Fruit fly (Drosophila melanogaster) whole organism, embryonic: ENCODE data around the gene CG45486.

Source experiments
- Ada2b ChIP-seq: fragments of 200-800 bp; sonication (Bioruptor generic); IDR thresholded peaks from 2 replicates; pipeline ENCODE4 v1.3.6; 2022; ENCODE audit warnings: missing biosample characterization, missing genetic modification characterization
- Bgb ChIP-seq: fragments of 200-800 bp; sonication (Bioruptor generic); IDR thresholded peaks from 2 replicates; pipeline ENCODE4 v1.3.6; 2022; ENCODE audit warnings: missing biosample characterization, missing genetic modification characterization; ENCODE audit not compliant: partially characterized antibody
- C15 ChIP-seq: fragments of 200-800 bp; sonication (Bioruptor generic); IDR thresholded peaks from 3 replicates; pipeline ENCODE4 v1.3.6; 2022; ENCODE audit warnings: missing biosample characterization, missing genetic modification characterization
- CG10543 ChIP-seq: fragments of 200-800 bp; sonication (Bioruptor generic); optimal IDR thresholded peaks from 3 replicates; lab custom pipeline; 2017; ENCODE audit warnings: missing biosample characterization, mild to moderate bottlenecking, missing genetic modification characterization, moderate library complexity
- CG11504 ChIP-seq: fragments of 200-800 bp; sonication (Bioruptor generic); optimal IDR thresholded peaks from 3 replicates; lab custom pipeline; 2019; ENCODE audit warnings: missing biosample characterization, mild to moderate bottlenecking, missing genetic modification characterization, moderate library complexity
- CG11695 ChIP-seq: fragments of 200-800 bp; sonication (Bioruptor generic); IDR thresholded peaks from 3 replicates; pipeline ENCODE4 v1.3.6; 2022; ENCODE audit warnings: missing biosample characterization, missing genetic modification characterization
- CG12299 ChIP-seq: fragments of 200-800 bp; sonication (Bioruptor generic); optimal IDR thresholded peaks from 2 replicates; lab custom pipeline; 2018; ENCODE audit warnings: missing biosample characterization, mild to moderate bottlenecking, missing genetic modification characterization
- CG17359 ChIP-seq: fragments of 200-800 bp; sonication (Bioruptor generic); optimal IDR thresholded peaks from 3 replicates; lab custom pipeline; 2018; ENCODE audit warnings: missing biosample characterization, mild to moderate bottlenecking, missing genetic modification characterization, moderate library complexity
- CG18262 ChIP-seq: fragments of 200-800 bp; optimal IDR thresholded peaks from 3 replicates; lab custom pipeline; 2019; ENCODE audit warnings: missing biosample characterization, mild to moderate bottlenecking, missing genetic modification characterization, moderate library complexity
- CG2712 ChIP-seq: fragments of 200-800 bp; optimal IDR thresholded peaks from 3 replicates; lab custom pipeline; 2019; ENCODE audit warnings: missing biosample characterization, mild to moderate bottlenecking, missing genetic modification characterization, moderate library complexity
- CG2889 ChIP-seq: fragments of 200-800 bp; sonication (Bioruptor generic); IDR thresholded peaks from 3 replicates; pipeline ENCODE4 v1.3.6; 2022; ENCODE audit warnings: missing biosample characterization, missing genetic modification characterization
- CG4404 ChIP-seq: fragments of 200-800 bp; sonication (Bioruptor generic); IDR thresholded peaks from 2 replicates; pipeline ENCODE4 v1.3.6; 2022; ENCODE audit warnings: missing biosample characterization, missing genetic modification characterization
- CG6175 ChIP-seq: fragments of 200-800 bp; sonication (Bioruptor generic); IDR thresholded peaks from 3 replicates; pipeline ENCODE4 v1.3.6; 2022; ENCODE audit warnings: missing biosample characterization, missing genetic modification characterization
- CG6765 ChIP-seq: fragments of 200-800 bp; sonication (Bioruptor generic); optimal IDR thresholded peaks from 3 replicates; lab custom pipeline; 2017; ENCODE audit warnings: missing biosample characterization, mild to moderate bottlenecking, missing genetic modification characterization
- CHES-1-like ChIP-seq: fragments of 200-800 bp; sonication (Bioruptor generic); optimal IDR thresholded peaks from 2 replicates; lab custom pipeline; 2016; ENCODE audit warnings: missing biosample characterization, missing genetic modification characterization
- Camta ChIP-seq: fragments of 200-800 bp; sonication (Bioruptor generic); optimal IDR thresholded peaks from 2 replicates; lab custom pipeline; 2016; ENCODE audit warnings: missing biosample characterization, missing genetic modification characterization
- Ets97D ChIP-seq: fragments of 200-800 bp; sonication (Bioruptor generic); optimal IDR thresholded peaks from 3 replicates; lab custom pipeline; 2016; ENCODE audit warnings: missing biosample characterization, missing genetic modification characterization
- Gug ChIP-seq: fragments of 200-800 bp; sonication (Bioruptor generic); IDR thresholded peaks from 4 replicates; pipeline ENCODE4 v1.3.6; 2022; ENCODE audit warnings: missing biosample characterization, missing genetic modification characterization
- HLH54F ChIP-seq: fragments of 200-800 bp; sonication (Bioruptor generic); optimal IDR thresholded peaks from 3 replicates; lab custom pipeline; 2016; ENCODE audit warnings: missing biosample characterization, missing genetic modification characterization
- Jarid2 ChIP-seq: fragments of 200-800 bp; sonication (Bioruptor generic); optimal IDR thresholded peaks from 3 replicates; lab custom pipeline; 2017; ENCODE audit warnings: mild to moderate bottlenecking, missing biosample characterization, missing genetic modification reagents, missing genetic modification characterization
- Nf-YB ChIP-seq: fragments of 200-800 bp; sonication (Bioruptor generic); optimal IDR thresholded peaks from 3 replicates; lab custom pipeline; 2019; ENCODE audit warnings: missing biosample characterization, mild to moderate bottlenecking, missing genetic modification characterization, moderate library complexity
- PHDP ChIP-seq: fragments of 200-800 bp; sonication (Bioruptor generic); optimal IDR thresholded peaks from 3 replicates; lab custom pipeline; 2018; ENCODE audit warnings: missing biosample characterization, mild to moderate bottlenecking, missing genetic modification characterization, moderate library complexity
- Spps ChIP-seq: fragments of 200-800 bp; sonication (Bioruptor generic); optimal IDR thresholded peaks from 2 replicates; lab custom pipeline; 2018; ENCODE audit warnings: missing biosample characterization, mild to moderate bottlenecking, missing genetic modification characterization
- Taf1 ChIP-seq: fragments of 200-800 bp; sonication (Bioruptor generic); IDR thresholded peaks from 2 replicates; pipeline ENCODE4 v1.3.6; 2022; ENCODE audit warnings: missing biosample characterization, missing genetic modification characterization
- Trl ChIP-seq, 3 experiments: fragments of >200 bp in 2 of 3; fragments of 200-800 bp in 1 of 3; sonication (Bioruptor generic) in 1 of 3; optimal IDR thresholded peaks; 2 replicates in 1 of 3; 3 replicates in 2 of 3; lab custom pipeline; 2016 to 2017; ENCODE audit warnings: missing biosample characterization in 1 of 3, missing genetic modification characterization in 1 of 3
- Usf ChIP-seq: fragments of 200-800 bp; sonication (Bioruptor generic); optimal IDR thresholded peaks from 2 replicates; lab custom pipeline; 2017; ENCODE audit warnings: missing genotype, missing biosample characterization, missing genetic modification characterization
- bcd ChIP-seq: fragments of 200-800 bp; sonication (Bioruptor generic); optimal IDR thresholded peaks from 2 replicates; lab custom pipeline; 2017; ENCODE audit warnings: missing biosample characterization, mild to moderate bottlenecking, missing genetic modification characterization
- cas ChIP-seq: fragments of 200-800 bp; sonication (Bioruptor generic); IDR thresholded peaks from 2 replicates; pipeline ENCODE4 v1.3.6; 2022; ENCODE audit warnings: missing biosample characterization, missing genetic modification characterization
- cato ChIP-seq: fragments of 200-800 bp; sonication (Bioruptor generic); optimal IDR thresholded peaks from 2 replicates; lab custom pipeline; 2016; ENCODE audit warnings: missing biosample characterization, missing genetic modification characterization, borderline replicate concordance
- crol ChIP-seq: fragments of 200-800 bp; sonication (Bioruptor generic); IDR thresholded peaks from 2 replicates; pipeline ENCODE4 v1.3.6; 2022; ENCODE audit warnings: missing biosample characterization, missing genetic modification characterization
- dmrt11E ChIP-seq: fragments of 200-800 bp; sonication (Bioruptor generic); optimal IDR thresholded peaks from 3 replicates; lab custom pipeline; 2018; ENCODE audit warnings: missing biosample characterization, mild to moderate bottlenecking, missing genetic modification characterization, moderate library complexity
- ems ChIP-seq: fragments of 200-800 bp; sonication (Bioruptor generic); optimal IDR thresholded peaks from 3 replicates; lab custom pipeline; 2016; ENCODE audit warnings: missing biosample characterization, missing genetic modification characterization
- eyg ChIP-seq: fragments of 200-800 bp; sonication (Bioruptor generic); optimal IDR thresholded peaks from 3 replicates; lab custom pipeline; 2016; ENCODE audit warnings: missing biosample characterization, missing genetic modification characterization
- fd102C ChIP-seq: fragments of 200-800 bp; sonication (Bioruptor generic); optimal IDR thresholded peaks from 2 replicates; lab custom pipeline; 2018; ENCODE audit warnings: missing biosample characterization, mild to moderate bottlenecking, missing genetic modification characterization, moderate library complexity
- gro ChIP-seq: fragments of 200-800 bp; sonication (Bioruptor generic); optimal IDR thresholded peaks from 2 replicates; lab custom pipeline; 2016; ENCODE audit warnings: missing biosample characterization, missing genetic modification characterization
- hb ChIP-seq: fragments of 200-800 bp; sonication (Bioruptor generic); IDR thresholded peaks from 3 replicates; pipeline ENCODE4 v1.3.6; 2022; ENCODE audit warnings: missing biosample characterization, missing genetic modification characterization; ENCODE audit not compliant: partially characterized antibody
- her ChIP-seq: fragments of 200-800 bp; sonication (Bioruptor generic); optimal IDR thresholded peaks from 2 replicates; lab custom pipeline; 2016; ENCODE audit warnings: missing biosample characterization, missing genetic modification characterization
- nerfin-1 ChIP-seq: fragments of 200-800 bp; sonication (Bioruptor generic); optimal IDR thresholded peaks from 3 replicates; lab custom pipeline; 2019; ENCODE audit warnings: missing biosample characterization, mild to moderate bottlenecking, missing genetic modification characterization, moderate library complexity
- pan ChIP-seq, 4 experiments: fragments of >200 bp in 3 of 4; fragments of 200-800 bp in 1 of 4; sonication (Bioruptor generic) in 1 of 4; optimal IDR thresholded peaks in 3 of 4; IDR thresholded peaks in 1 of 4; 2 replicates each; pipeline versions ENCODE4 v1.3.6 to Lab custom; 2017 to 2022; ENCODE audit warnings: missing biosample characterization in 2 of 4, missing genetic modification characterization in 2 of 4, mixed read lengths in 1 of 4
- rib ChIP-seq: fragments of 200-800 bp; sonication (Bioruptor generic); IDR thresholded peaks from 2 replicates; pipeline ENCODE4 v1.3.6; 2022; ENCODE audit warnings: missing biosample characterization, missing genetic modification characterization
- sc ChIP-seq, 3 experiments: fragments of >200 bp in 2 of 3; fragments of 200-800 bp in 1 of 3; sonication (Bioruptor generic) in 1 of 3; optimal IDR thresholded peaks; 2 replicates in 2 of 3; 3 replicates in 1 of 3; lab custom pipeline; 2017; ENCODE audit warnings: mild to moderate bottlenecking in 1 of 3, missing biosample characterization in 1 of 3, missing genetic modification characterization in 1 of 3, missing genetic modification reagents in 1 of 3
- schlank ChIP-seq: fragments of 200-800 bp; sonication (Bioruptor generic); optimal IDR thresholded peaks from 2 replicates; lab custom pipeline; 2018; ENCODE audit warnings: missing biosample characterization, mild to moderate bottlenecking, missing genetic modification characterization
- tin ChIP-seq: fragments of 200-800 bp; sonication (Bioruptor generic); optimal IDR thresholded peaks from 3 replicates; lab custom pipeline; 2016; ENCODE audit warnings: missing biosample characterization, missing genetic modification characterization
- trem ChIP-seq: fragments of 200-800 bp; optimal IDR thresholded peaks from 3 replicates; lab custom pipeline; 2019; ENCODE audit warnings: missing biosample characterization, mild to moderate bottlenecking, missing genetic modification characterization, moderate library complexity
- vfl ChIP-seq: fragments of 200-800 bp; sonication (Bioruptor generic); optimal IDR thresholded peaks from 2 replicates; lab custom pipeline; 2016; ENCODE audit warnings: missing biosample characterization, missing genetic modification characterization
- vvl ChIP-seq: fragments of 200-800 bp; sonication (Bioruptor generic); IDR thresholded peaks from 2 replicates; pipeline ENCODE4 v1.3.6; 2022; ENCODE audit warnings: missing biosample characterization, missing genetic modification characterization
- wdn ChIP-seq: fragments of 200-800 bp; sonication (Bioruptor generic); IDR thresholded peaks from 2 replicates; pipeline ENCODE4 v1.3.6; 2022; ENCODE audit warnings: missing biosample characterization, missing genetic modification characterization
- wek ChIP-seq: fragments of 200-800 bp; sonication (Bioruptor generic); optimal IDR thresholded peaks from 3 replicates; lab custom pipeline; 2018; ENCODE audit warnings: missing biosample characterization, mild to moderate bottlenecking, missing genetic modification characterization, moderate library complexity

The CG45486 gene

dm6 chrX:19865389-19866144, 44.4 kb downstream of the CG45486 start, which contains the start of gene THADA (continued):
- peak; percentile 52 for TF ChIP-seq CHES-1-like (GFP tag; lab: Kevin White, UChicago)
- no peak for TF ChIP-seq cas (GFP tag; lab: Robert Waterston, UW)
- no peak for TF ChIP-seq CG11504 (tag; lab: Kevin White, UChicago)
- no peak for TF ChIP-seq schlank (tag; lab: Kevin White, UChicago)
- no peak for TF ChIP-seq ems (GFP tag; lab: Kevin White, UChicago)
- no peak for TF ChIP-seq CG2889 (GFP tag; lab: Robert Waterston, UW)
- peak; percentile 90 for TF ChIP-seq Ets97D
- TF ChIP-seq C15, result no peak
- TF ChIP-seq her (GFP tag; lab: Kevin White, UChicago), result no peak
- no peak for TF ChIP-seq Trl (optimal IDR thresholded peaks at IDR 0.05; lab: Kevin White, UChicago)
- no peak for TF ChIP-seq Trl (GFP tag; optimal IDR thresholded peaks at IDR 0.05; lab: Kevin White, UChicago)
- TF ChIP-seq fd102C, result no peak
- no peak for TF ChIP-seq CG4404 (GFP tag; lab: Robert Waterston, UW)
- no peak for TF ChIP-seq nerfin-1 (tag; lab: Kevin White, UChicago)
- TF ChIP-seq HLH54F, result peak; percentile 31
- TF ChIP-seq wdn (GFP tag; lab: Robert Waterston, UW), result no peak
- no peak for TF ChIP-seq PHDP
- 0 out of 2 replicates have a peak, but pooled peaks have one; percentile 24 for TF ChIP-seq Ada2b (GFP tag; lab: Robert Waterston, UW)
- TF ChIP-seq Taf1 (GFP tag; lab: Robert Waterston, UW), result no peak
- peak; percentile 53 for TF ChIP-seq CG10543 (GFP tag; lab: Kevin White, UChicago)
- no peak for TF ChIP-seq Nf-YB (GFP tag; lab: Kevin White, UChicago)
- TF ChIP-seq CG6175 (GFP tag; lab: Robert Waterston, UW), result no peak
- peak; percentile 44 for TF ChIP-seq CG17359 (tag; lab: Kevin White, UChicago)
- 0 out of 3 replicates have a peak, but pooled peaks have one; percentile 27 for TF ChIP-seq CG11695 (GFP tag; lab: Robert Waterston, UW)
- peak; percentile 38 for TF ChIP-seq tin (GFP tag; lab: Kevin White, UChicago)
- peak; percentile 46 for TF ChIP-seq CG2712 (tag; lab: Kevin White, UChicago)
- TF ChIP-seq vvl (GFP tag; lab: Robert Waterston, UW), result 0 out of 2 replicates have a peak, but pooled peaks have one; percentile 40
- no peak for TF ChIP-seq eyg (GFP tag; lab: Kevin White, UChicago)
- TF ChIP-seq cato (GFP tag; lab: Kevin White, UChicago), result no peak
- peak; percentile 76 for TF ChIP-seq gro (GFP tag; lab: Kevin White, UChicago)
- TF ChIP-seq Spps (tag; lab: Kevin White, UChicago), result peak; percentile 2
- peak; percentile 43; the same call in 2 of the 4 replicates for TF ChIP-seq Gug
- TF ChIP-seq sc (optimal IDR thresholded peaks at IDR 0.05; lab: Kevin White, UChicago), result no peak
- TF ChIP-seq sc (GFP tag; optimal IDR thresholded peaks at IDR 0.05; lab: Kevin White, UChicago), result no peak
- peak; percentile 4 for TF ChIP-seq CG12299
- no peak for TF ChIP-seq Jarid2 (GFP tag; lab: Kevin White, UChicago)
- TF ChIP-seq CG6765 (GFP tag; lab: Kevin White, UChicago), result peak; percentile 9
- TF ChIP-seq rib, result no peak; the same call in 1 of the 2 replicates
- TF ChIP-seq Usf (GFP tag; lab: Kevin White, UChicago), result no peak
- TF ChIP-seq vfl (GFP tag; lab: Kevin White, UChicago), result peak; percentile 4
- TF ChIP-seq CG18262 (tag; lab: Kevin White, UChicago), result no peak
- TF ChIP-seq bcd (GFP tag; lab: Kevin White, UChicago), result peak; percentile 40
- TF ChIP-seq crol, result no peak; the same call in 1 of the 2 replicates
- TF ChIP-seq Camta (GFP tag; lab: Kevin White, UChicago), result peak; percentile 46
- peak; percentile 40 for TF ChIP-seq dmrt11E (tag; lab: Kevin White, UChicago)
- peak; percentile 64 for TF ChIP-seq trem (tag; lab: Kevin White, UChicago)
- no peak for TF ChIP-seq pan (optimal IDR thresholded peaks at IDR 0.05; lab: Kevin White, UChicago)
- peak in 1 of 2 experiments; percentile 15 for TF ChIP-seq pan (GFP tag; optimal IDR thresholded peaks at IDR 0.05 in 1 of 2, IDR thresholded peaks at IDR 0.05 in 1 of 2)
- TF ChIP-seq Bgb (GFP tag; lab: Robert Waterston, UW), result peak; percentile 97
- TF ChIP-seq wek (GFP tag; lab: Kevin White, UChicago), result no peak
- peak; percentile 93 for TF ChIP-seq hb
